Worm (Caenorhabditis elegans) whole organism, L4 larva: ENCODE data around the gene snpc-3.1.
"Not testable (repeated sequence)": the region's sequence is repeated elsewhere in the genome, so short reads cannot be mapped to it uniquely, and the experiment has no call there.

Experiments
- F37D6.2 ChIP-seq: sonication (generic microtip); optimal IDR thresholded peaks from 2 replicates; lab custom pipeline; 2016; ENCODE audit warnings: mild to moderate bottlenecking, missing genetic modification characterization, missing compliant biosample characterization
- F44E2.7 ChIP-seq: fragments of 200-800 bp; sonication (Bioruptor generic); IDR thresholded peaks from 2 replicates; pipeline ENCODE4 v2.1.2; 2022; ENCODE audit warnings: missing genetic modification characterization, missing compliant biosample characterization
- R02D3.7 ChIP-seq: fragments of 150-350 bp; sonication (generic microtip); optimal IDR thresholded peaks from 3 replicates; lab custom pipeline; 2014; ENCODE audit warnings: missing biosample characterization, missing genetic modification characterization
- Y5F2A.4 ChIP-seq: fragments of 200-800 bp; sonication (Bioruptor generic); optimal IDR thresholded peaks from 2 replicates; lab custom pipeline; 2018; ENCODE audit warnings: mild to moderate bottlenecking, missing genetic modification characterization, missing compliant biosample characterization
- ZK546.5 ChIP-seq, 2 experiments: sonication (generic microtip); optimal IDR thresholded peaks; 2 replicates each; lab custom pipeline; 2017; ENCODE audit warnings: missing biosample characterization in 2 of 2, missing genetic modification characterization in 2 of 2
- aly-2 ChIP-seq: sonication (generic microtip); optimal IDR thresholded peaks from 2 replicates; lab custom pipeline; 2018; ENCODE audit warnings: missing biosample characterization, missing genetic modification characterization
- ama-1 ChIP-seq: fragments of 150-350 bp; optimal IDR thresholded peaks from 2 replicates; lab custom pipeline; 2014; ENCODE audit warnings: inconsistent platforms, mixed read lengths
- ceh-28 ChIP-seq: fragments of 150-350 bp; optimal IDR thresholded peaks from 2 replicates; lab custom pipeline; 2014; ENCODE audit warnings: missing biosample characterization, missing genetic modification reagents, missing genetic modification characterization
- ceh-32 ChIP-seq: sonication (generic microtip); optimal IDR thresholded peaks from 2 replicates; lab custom pipeline; 2016; ENCODE audit warnings: mild to moderate bottlenecking, missing genetic modification characterization, missing compliant biosample characterization; ENCODE audit not compliant: poor library complexity
- ceh-62 ChIP-seq: sonication (generic microtip); optimal IDR thresholded peaks from 2 replicates; lab custom pipeline; 2017; ENCODE audit warnings: missing biosample characterization, missing genetic modification characterization
- daf-19 ChIP-seq: fragments of 200-800 bp; sonication (Bioruptor generic); conservative IDR thresholded peaks from 2 replicates; pipeline ENCODE4 v1.3.6; 2022; ENCODE audit warnings: missing genetic modification characterization, missing compliant biosample characterization
- daf-8 ChIP-seq: fragments of 200-800 bp; sonication (Bioruptor generic); IDR thresholded peaks from 2 replicates; pipeline ENCODE4 v1.3.6; 2022; ENCODE audit warnings: missing genetic modification characterization, missing compliant biosample characterization
- dmd-6 ChIP-seq: fragments of 200-800 bp; sonication (Bioruptor generic); IDR thresholded peaks from 2 replicates; pipeline ENCODE4 v1.3.6; 2022; ENCODE audit warnings: missing genetic modification reagents, missing genetic modification characterization, missing compliant biosample characterization
- egl-27 ChIP-seq: sonication (generic microtip); optimal IDR thresholded peaks from 3 replicates; lab custom pipeline; 2017; ENCODE audit warnings: missing biosample characterization, missing genetic modification reagents, missing genetic modification characterization
- lin-29 ChIP-seq: fragments of 200-800 bp; sonication (Bioruptor generic); IDR thresholded peaks from 2 replicates; pipeline ENCODE4 v1.3.6; 2022; ENCODE audit warnings: missing genetic modification reagents, missing genetic modification characterization, missing compliant biosample characterization
- madf-5 ChIP-seq, 2 experiments: fragments of 200-800 bp; sonication (Bioruptor generic); IDR thresholded peaks; 2 replicates each; pipeline ENCODE4 v1.3.6; 2022; ENCODE audit warnings: missing compliant biosample characterization in 2 of 2, missing genetic modification characterization in 2 of 2
- mdl-1 ChIP-seq, 2 experiments: fragments of 150-350 bp in 1 of 2; sonication (generic microtip) in 1 of 2; optimal IDR thresholded peaks; 2 replicates each; lab custom pipeline; 2014 to 2017; ENCODE audit warnings: missing biosample characterization in 2 of 2, missing genetic modification characterization in 2 of 2
- nhr-10 ChIP-seq: fragments of 150-350 bp; optimal IDR thresholded peaks from 2 replicates; lab custom pipeline; 2014; ENCODE audit warnings: missing biosample characterization, missing genetic modification characterization
- nhr-11 ChIP-seq: fragments of 150-350 bp; optimal IDR thresholded peaks from 2 replicates; lab custom pipeline; 2014; ENCODE audit warnings: missing biosample characterization, missing genetic modification characterization
- nhr-48 ChIP-seq: sonication (generic microtip); optimal IDR thresholded peaks from 2 replicates; lab custom pipeline; 2016; ENCODE audit warnings: mild to moderate bottlenecking, missing genetic modification characterization, missing compliant biosample characterization
- nhr-6 ChIP-seq: fragments of 150-350 bp; optimal IDR thresholded peaks from 2 replicates; lab custom pipeline; 2014; ENCODE audit warnings: missing biosample characterization, missing genetic modification characterization
- nhr-76 ChIP-seq: fragments of 150-350 bp; optimal IDR thresholded peaks from 2 replicates; lab custom pipeline; 2014; ENCODE audit warnings: missing biosample characterization, missing genetic modification characterization
- snpc-1.2 ChIP-seq: fragments of 200-800 bp; sonication (Bioruptor generic); IDR thresholded peaks from 2 replicates; pipeline ENCODE4 v1.3.6; 2022; ENCODE audit warnings: missing genetic modification reagents, missing genetic modification characterization, missing compliant biosample characterization
- spr-3 ChIP-seq: fragments of 200-800 bp; sonication (Bioruptor generic); optimal IDR thresholded peaks from 2 replicates; lab custom pipeline; 2018; ENCODE audit warnings: mild to moderate bottlenecking, missing genetic modification characterization, missing compliant biosample characterization
- unc-130 ChIP-seq: sonication (generic microtip); optimal IDR thresholded peaks from 2 replicates; lab custom pipeline; 2016; ENCODE audit warnings: missing genetic modification reagents, missing genetic modification characterization, missing compliant biosample characterization
- unc-39 ChIP-seq: sonication (generic microtip); optimal IDR thresholded peaks from 2 replicates; lab custom pipeline; 2017; ENCODE audit warnings: missing biosample characterization, missing genetic modification characterization
- unc-62 ChIP-seq, 3 experiments: fragments of 150-350 bp in 1 of 3; sonication (generic microtip); optimal IDR thresholded peaks in 2 of 3; peaks in 1 of 3; 1 replicate in 1 of 3; 2 replicates in 2 of 3; lab custom pipeline; 2014 to 2017; ENCODE audit warnings: missing biosample characterization in 3 of 3, missing genetic modification characterization in 3 of 3, missing genetic modification reagents in 3 of 3, missing genotype in 1 of 3
- zag-1 ChIP-seq: fragments of 150-350 bp; optimal IDR thresholded peaks from 2 replicates; lab custom pipeline; 2014; ENCODE audit warnings: missing biosample characterization, missing genetic modification characterization
- zfp-2 ChIP-seq: sonication (generic microtip); optimal IDR thresholded peaks from 2 replicates; lab custom pipeline; 2016; ENCODE audit warnings: mild to moderate bottlenecking, missing genetic modification characterization, missing compliant biosample characterization
- ztf-11 ChIP-seq: fragments of 150-350 bp; optimal IDR thresholded peaks from 2 replicates; lab custom pipeline; 2014; ENCODE audit warnings: missing biosample characterization, missing genetic modification characterization
- ztf-7 ChIP-seq: fragments of 150-350 bp; optimal IDR thresholded peaks from 2 replicates; lab custom pipeline; 2014; ENCODE audit warnings: missing biosample characterization, missing genetic modification characterization

snpc-3.1 gene

ce11 chrIV:5492196-5492595 lies 6.1 kb upstream of the snpc-3.1 start:
- no peak for TF ChIP-seq ceh-62 (tag; lab: Kevin White, UChicago)
- TF ChIP-seq unc-62 (GFP tag; optimal IDR thresholded peaks at IDR 0.05 in 1 of 2; lab: Kevin White, UChicago), result peak in 1 of 2 experiments; percentile 63
- no peak for TF ChIP-seq unc-62 (tag; optimal IDR thresholded peaks at IDR 0.05; lab: Kevin White, UChicago)

ce11 chrIV:5491054-5491453 lies 5.0 kb upstream of the snpc-3.1 start, which contains the start of gene B0273.115:
Gene B0273.115, minus strand, starts transcription at chrIV:5491154.
- TF ChIP-seq spr-3; ceh-28 (tag; lab: Kevin White, UChicago); nhr-6 (tag; lab: Kevin White, UChicago): not testable (repeated sequence)
- TF ChIP-seq, all 104 proteins: peak for 0; not testable (repeated sequence) for 104

ce11 chrIV:5482723-5483122 lies 3.3 kb downstream of the snpc-3.1 start, which contains the start of gene T11F8.5:
Gene T11F8.5, plus strand, starts transcription at chrIV:5483023.
- no peak for TF ChIP-seq nhr-76

- TF ChIP-seq egl-27 (tag; lab: Kevin White, UChicago) (no peak), nhr-11 (tag; lab: Kevin White, UChicago) (no peak), ztf-11 (no peak)
Measured at ce11 chrIV:5482231-5482630, 3.8 kb downstream of the snpc-3.1 start, which contains the start of gene T11F8.12. Gene T11F8.12, minus strand, starts transcription at chrIV:5482331.

ce11 chrIV:5479289-5479688 lies 6.8 kb downstream of the snpc-3.1 start, which contains the start of gene T11F8.1:
Gene T11F8.1, plus strand, starts transcription at chrIV:5479589.
- TF ChIP-seq ZK546.5 (tag; optimal IDR thresholded peaks at IDR 0.05; lab: Kevin White, UChicago) (no peak), mdl-1 (tag; optimal IDR thresholded peaks at IDR 0.05; lab: Kevin White, UChicago) (no peak), madf-5 (GFP tag; IDR thresholded peaks at IDR 0.05; lab: Robert Waterston, UW) (no peak), unc-130 (GFP tag; lab: Kevin White, UChicago) (no peak), ceh-28 (tag; lab: Kevin White, UChicago) (no peak), Y5F2A.4 (GFP tag; lab: Kevin White, UChicago) (no peak), R02D3.7 (tag; lab: Kevin White, UChicago) (no peak), F44E2.7 (GFP tag; lab: Robert Waterston, UW) (no peak)

- TF ChIP-seq ceh-32 (tag; lab: Kevin White, UChicago), result no peak
- no peak for TF ChIP-seq snpc-1.2
- TF ChIP-seq nhr-6 (tag; lab: Kevin White, UChicago), result no peak
- no peak for TF ChIP-seq zag-1 (tag; lab: Kevin White, UChicago)
- no peak for TF ChIP-seq F37D6.2
- TF ChIP-seq ztf-7, result no peak
- no peak for TF ChIP-seq daf-19 (GFP tag; lab: Robert Waterston, UW)
- TF ChIP-seq nhr-10 (tag; lab: Kevin White, UChicago), result no peak
- TF ChIP-seq nhr-48 (tag; lab: Kevin White, UChicago), result no peak
- no peak for TF ChIP-seq dmd-6 (GFP tag; lab: Robert Waterston, UW)
- no peak for TF ChIP-seq ama-1
- TF ChIP-seq unc-130 (GFP tag; lab: Kevin White, UChicago), result no peak
- TF ChIP-seq lin-29 (GFP tag; lab: Robert Waterston, UW), result no peak
- TF ChIP-seq unc-39 (tag; lab: Kevin White, UChicago), result no peak
- TF ChIP-seq aly-2 (tag; lab: Kevin White, UChicago), result no peak
- TF ChIP-seq daf-8, result no peak
- no peak for TF ChIP-seq zfp-2
Measured at ce11 chrIV:5476468-5476867, 9.6 kb downstream of the snpc-3.1 start, which contains the start of gene T11F8.4. Gene T11F8.4, minus strand, starts transcription at chrIV:5476568.
